Worm (Caenorhabditis elegans) whole organism, young adult: Measurements from ENCODE around the gene ergi-1.

ENCODE experiments used
- B0261.1 ChIP-seq: sonication (generic microtip); optimal IDR thresholded peaks from 2 replicates; lab custom pipeline; 2016; ENCODE audit warnings: mild to moderate bottlenecking, missing genetic modification characterization, moderate library complexity, missing compliant biosample characterization
- B0336.3 ChIP-seq: fragments of 200-800 bp; sonication (Bioruptor generic); IDR thresholded peaks from 2 replicates; pipeline ENCODE4 v1.3.6; 2022; ENCODE audit warnings: missing genetic modification characterization, missing compliant biosample characterization
- C06A6.2 ChIP-seq: fragments of 200-800 bp; sonication (Bioruptor generic); conservative IDR thresholded peaks from 2 replicates; pipeline ENCODE4 v1.3.6; 2022; ENCODE audit warnings: missing genetic modification characterization, missing compliant biosample characterization
- C17E4.6 ChIP-seq: fragments of 200-800 bp; sonication (Bioruptor generic); IDR thresholded peaks from 2 replicates; pipeline ENCODE4 v1.3.6; 2022; ENCODE audit warnings: missing genetic modification reagents, missing genetic modification characterization, missing compliant biosample characterization
- F22D6.2 ChIP-seq: sonication (generic microtip); optimal IDR thresholded peaks from 2 replicates; lab custom pipeline; 2016; ENCODE audit warnings: mild to moderate bottlenecking, missing genetic modification characterization, missing compliant biosample characterization
- F39B2.1 ChIP-seq: fragments of 200-800 bp; sonication (Bioruptor generic); IDR thresholded peaks from 2 replicates; pipeline ENCODE4 v1.3.6; 2022; ENCODE audit warnings: missing genetic modification reagents, missing genetic modification characterization, missing compliant biosample characterization
- T07F8.4 ChIP-seq: sonication (generic microtip); optimal IDR thresholded peaks from 2 replicates; lab custom pipeline; 2016; ENCODE audit warnings: mild to moderate bottlenecking, missing genetic modification characterization, moderate library complexity, missing compliant biosample characterization
- T26A5.8 ChIP-seq: sonication (generic microtip); optimal IDR thresholded peaks from 2 replicates; lab custom pipeline; 2016; ENCODE audit warnings: missing genetic modification characterization, missing compliant biosample characterization
- Y53F4B.3 ChIP-seq: fragments of 200-800 bp; sonication (Bioruptor generic); IDR thresholded peaks from 2 replicates; pipeline ENCODE4 v1.3.6; 2022; ENCODE audit warnings: missing genetic modification reagents, missing genetic modification characterization, missing compliant biosample characterization
- Y79H2A.3 ChIP-seq: fragments of 200-800 bp; sonication (Bioruptor generic); conservative IDR thresholded peaks from 2 replicates; pipeline ENCODE4 v1.3.6; 2022; ENCODE audit warnings: missing genetic modification reagents, missing genetic modification characterization, missing compliant biosample characterization
- ZK185.1 ChIP-seq: sonication (generic microtip); optimal IDR thresholded peaks from 2 replicates; lab custom pipeline; 2016; ENCODE audit warnings: mild to moderate bottlenecking, missing genetic modification characterization, missing compliant biosample characterization; ENCODE audit not compliant: poor library complexity, severe bottlenecking
- akir-1 ChIP-seq: fragments of 200-800 bp; sonication (Bioruptor generic); optimal IDR thresholded peaks from 2 replicates; lab custom pipeline; 2018; ENCODE audit warnings: mild to moderate bottlenecking, missing genetic modification characterization, moderate library complexity, missing compliant biosample characterization
- aptf-2 ChIP-seq: fragments of 200-800 bp; sonication (Bioruptor generic); conservative IDR thresholded peaks from 2 replicates; pipeline ENCODE4 v1.3.6; 2022; ENCODE audit warnings: missing genetic modification reagents, missing genetic modification characterization, missing compliant biosample characterization
- atf-7 ChIP-seq: sonication (generic microtip); optimal IDR thresholded peaks from 2 replicates; lab custom pipeline; 2017; ENCODE audit warnings: mild to moderate bottlenecking, missing genetic modification characterization, missing compliant biosample characterization
- athp-1 ChIP-seq: sonication (generic microtip); optimal IDR thresholded peaks from 2 replicates; lab custom pipeline; 2017; ENCODE audit warnings: mild to moderate bottlenecking, missing genetic modification characterization, missing compliant biosample characterization
- attf-3 ChIP-seq: fragments of 200-800 bp; sonication (Bioruptor generic); conservative IDR thresholded peaks from 2 replicates; pipeline ENCODE4 v1.3.6; 2022; ENCODE audit warnings: missing genetic modification reagents, missing genetic modification characterization, missing compliant biosample characterization
- attf-6 ChIP-seq: fragments of 200-800 bp; sonication (Bioruptor generic); IDR thresholded peaks from 2 replicates; pipeline ENCODE4 v1.3.6; 2022; ENCODE audit warnings: missing genetic modification reagents, missing genetic modification characterization, missing compliant biosample characterization
- ceh-100 ChIP-seq: fragments of 200-800 bp; sonication (Bioruptor generic); IDR thresholded peaks from 2 replicates; pipeline ENCODE4 v1.3.6; 2022; ENCODE audit warnings: missing genetic modification reagents, missing genetic modification characterization, missing compliant biosample characterization
- ceh-91 ChIP-seq: fragments of 200-800 bp; sonication (Bioruptor generic); IDR thresholded peaks from 2 replicates; pipeline ENCODE4 v1.3.6; 2022; ENCODE audit warnings: missing genetic modification reagents, missing genetic modification characterization, missing compliant biosample characterization
- egl-18 ChIP-seq: fragments of 200-800 bp; sonication (Bioruptor generic); IDR thresholded peaks from 2 replicates; pipeline ENCODE4 v1.3.6; 2022; ENCODE audit warnings: missing genetic modification reagents, missing genetic modification characterization, missing compliant biosample characterization
- egl-44 ChIP-seq: fragments of 200-800 bp; sonication (Bioruptor generic); IDR thresholded peaks from 2 replicates; pipeline ENCODE4 v1.3.6; 2022; ENCODE audit warnings: missing genetic modification reagents, missing genetic modification characterization, missing compliant biosample characterization
- hlh-26 ChIP-seq: fragments of 200-800 bp; sonication (Bioruptor generic); conservative IDR thresholded peaks from 2 replicates; pipeline ENCODE4 v1.3.6; 2022; ENCODE audit warnings: missing genetic modification reagents, missing genetic modification characterization, missing compliant biosample characterization
- let-526 ChIP-seq: fragments of 200-800 bp; sonication (Bioruptor generic); IDR thresholded peaks from 2 replicates; pipeline ENCODE4 v1.3.6; 2022; ENCODE audit warnings: missing genetic modification reagents, missing genetic modification characterization, missing compliant biosample characterization
- lin-40 ChIP-seq: sonication (generic microtip); optimal IDR thresholded peaks from 2 replicates; lab custom pipeline; 2016; ENCODE audit warnings: missing genetic modification characterization, mild to moderate bottlenecking, missing compliant biosample characterization, missing genotype, missing genetic modification reagents
- lin-54 ChIP-seq: fragments of 200-800 bp; sonication (Bioruptor generic); optimal IDR thresholded peaks from 2 replicates; lab custom pipeline; 2018; ENCODE audit warnings: mild to moderate bottlenecking, missing genetic modification characterization, missing compliant biosample characterization
- madf-6 ChIP-seq: fragments of 200-800 bp; sonication (Bioruptor generic); IDR thresholded peaks from 2 replicates; pipeline ENCODE4 v1.3.6; 2022; ENCODE audit warnings: missing genetic modification reagents, missing genetic modification characterization, missing compliant biosample characterization
- mes-4 ChIP-seq: sonication (generic microtip); optimal IDR thresholded peaks from 2 replicates; lab custom pipeline; 2016; ENCODE audit warnings: missing genotype, missing genetic modification characterization, missing compliant biosample characterization
- mxl-1 ChIP-seq: sonication (generic microtip); optimal IDR thresholded peaks from 2 replicates; lab custom pipeline; 2016; ENCODE audit warnings: missing genetic modification characterization, missing compliant biosample characterization
- nfyb-1 ChIP-seq: fragments of 200-800 bp; sonication (Bioruptor generic); IDR thresholded peaks from 2 replicates; pipeline ENCODE4 v1.3.6; 2022; ENCODE audit warnings: missing genetic modification reagents, missing genetic modification characterization, missing compliant biosample characterization
- pbrm-1 ChIP-seq: fragments of 200-800 bp; sonication (Bioruptor generic); IDR thresholded peaks from 2 replicates; pipeline ENCODE4 v1.3.6; 2022; ENCODE audit warnings: missing genetic modification reagents, missing genetic modification characterization, missing compliant biosample characterization
- rec-8 ChIP-seq, 2 experiments: sonication (generic microtip); optimal IDR thresholded peaks; 2 replicates each; lab custom pipeline; 2016; ENCODE audit warnings: mild to moderate bottlenecking in 2 of 2, missing genetic modification characterization in 2 of 2, missing genetic modification reagents in 2 of 2, missing genotype in 2 of 2, missing biosample characterization in 1 of 2, missing compliant biosample characterization in 1 of 2, moderate library complexity in 1 of 2
- repo-1 ChIP-seq: sonication (generic microtip); optimal IDR thresholded peaks from 2 replicates; lab custom pipeline; 2017; ENCODE audit warnings: mild to moderate bottlenecking, missing genetic modification characterization, missing compliant biosample characterization
- snpc-1.1 ChIP-seq: sonication (generic microtip); optimal IDR thresholded peaks from 2 replicates; lab custom pipeline; 2017; ENCODE audit warnings: missing genetic modification characterization, mild to moderate bottlenecking, missing compliant biosample characterization, antibody characterized with exemption, moderate library complexity, missing genotype, missing genetic modification reagents; ENCODE audit not compliant: insufficient read depth
- snpc-4 ChIP-seq, 5 experiments: fragments of 150-350 bp in 1 of 5; sonication (generic microtip) in 4 of 5; optimal IDR thresholded peaks; 2 replicates each; lab custom pipeline; 2014 to 2018; ENCODE audit warnings: missing genetic modification characterization in 5 of 5, missing biosample characterization in 3 of 5, antibody characterized with exemption in 2 of 5, mild to moderate bottlenecking in 2 of 5, missing compliant biosample characterization in 2 of 5, missing genotype in 2 of 5, moderate library complexity in 2 of 5, missing genetic modification reagents in 1 of 5
- tlf-1 ChIP-seq: fragments of 200-800 bp; sonication (Bioruptor generic); optimal IDR thresholded peaks from 2 replicates; lab custom pipeline; 2018; ENCODE audit warnings: mild to moderate bottlenecking, missing genetic modification characterization, missing compliant biosample characterization
- unc-62 ChIP-seq: fragments of 150-350 bp; optimal IDR thresholded peaks from 2 replicates; lab custom pipeline; 2014; ENCODE audit warnings: missing biosample characterization, missing genetic modification reagents, missing genetic modification characterization
- ztf-18 ChIP-seq: sonication (generic microtip); optimal IDR thresholded peaks from 2 replicates; lab custom pipeline; 2016; ENCODE audit warnings: missing genotype, mild to moderate bottlenecking, missing genetic modification characterization, missing compliant biosample characterization
- ztf-26 ChIP-seq: sonication (generic microtip); optimal IDR thresholded peaks from 2 replicates; lab custom pipeline; 2017; ENCODE audit warnings: missing genetic modification characterization, missing compliant biosample characterization
- ztf-3 ChIP-seq: fragments of 200-800 bp; sonication (Bioruptor generic); optimal IDR thresholded peaks from 2 replicates; lab custom pipeline; 2018; ENCODE audit warnings: mild to moderate bottlenecking, missing genetic modification characterization, missing compliant biosample characterization

Gene ergi-1

ce11 chrX:2047208-2047946 is 12.3 kb upstream of the ergi-1 start:
- TF ChIP-seq ZK185.1 (tag; lab: Kevin White, UChicago) (no peak), atf-7 (tag; lab: Kevin White, UChicago) (no peak), T07F8.4 (tag; lab: Kevin White, UChicago) (no peak), egl-44 (GFP tag; lab: Robert Waterston, UW) (no peak), Y53F4B.3 (GFP tag; lab: Robert Waterston, UW) (no peak), ztf-18 (tag; lab: Kevin White, UChicago) (no peak), attf-6 (GFP tag; lab: Robert Waterston, UW) (no peak), mxl-1 (tag; lab: Kevin White, UChicago) (no peak), aptf-2 (GFP tag; lab: Robert Waterston, UW) (no peak), lin-54 (GFP tag; lab: Kevin White, UChicago) (no peak), B0336.3 (no peak), hlh-26 (GFP tag; lab: Robert Waterston, UW) (no peak)

- TF ChIP-seq C17E4.6 (no peak), egl-44 (GFP tag; lab: Robert Waterston, UW) (peak; percentile 49; the same call in 1 of the 2 replicates), akir-1 (GFP tag; lab: Kevin White, UChicago) (no peak), nfyb-1 (0 out of 2 replicates have a peak, but pooled peaks have one; percentile 37), unc-62 (GFP tag; lab: Kevin White, UChicago) (peak; percentile 79)
Observed at ce11 chrX:2046124-2046722, 11.2 kb upstream of the ergi-1 start, which contains the start of gene igcm-4. Gene igcm-4 (minus strand): TSS chrX:2046360.

- TF ChIP-seq ceh-100 (no peak), pbrm-1 (no peak), let-526 (GFP tag; lab: Robert Waterston, UW) (no peak), madf-6 (no peak), snpc-4 (GFP tag; optimal IDR thresholded peaks at IDR 0.05; lab: Kevin White, UChicago) (no peak), snpc-4 (tag; optimal IDR thresholded peaks at IDR 0.05; lab: Kevin White, UChicago) (no peak), attf-3 (GFP tag; lab: Robert Waterston, UW) (no peak), hlh-26 (GFP tag; lab: Robert Waterston, UW) (no peak), B0261.1 (tag; lab: Kevin White, UChicago) (no peak), snpc-1.1 (tag; lab: Kevin White, UChicago) (no peak)
Observed at ce11 chrX:2045603-2046002, 10.5 kb upstream of the ergi-1 start.

- no peak for TF ChIP-seq lin-40 (tag; lab: Kevin White, UChicago)
- no peak for TF ChIP-seq C06A6.2 (GFP tag; lab: Robert Waterston, UW)
- no peak for TF ChIP-seq athp-1 (tag; lab: Kevin White, UChicago)
- no peak for TF ChIP-seq Y79H2A.3 (GFP tag; lab: Robert Waterston, UW)
- TF ChIP-seq T26A5.8: no peak
- no peak for TF ChIP-seq egl-18 (GFP tag; lab: Robert Waterston, UW)
- no peak for TF ChIP-seq rec-8 (tag; optimal IDR thresholded peaks at IDR 0.05; lab: Kevin White, UChicago)
- no peak for TF ChIP-seq repo-1 (tag; lab: Kevin White, UChicago)
- TF ChIP-seq hlh-26 (GFP tag; lab: Robert Waterston, UW): no peak
- no peak for TF ChIP-seq ztf-3 (GFP tag; lab: Kevin White, UChicago)
- no peak for TF ChIP-seq ztf-26 (tag; lab: Kevin White, UChicago)
- TF ChIP-seq F39B2.1 (GFP tag; lab: Robert Waterston, UW): no peak
- no peak for TF ChIP-seq F22D6.2 (tag; lab: Kevin White, UChicago)
- no peak for TF ChIP-seq mes-4 (tag; lab: Kevin White, UChicago)
- TF ChIP-seq ceh-100: no peak
- no peak for TF ChIP-seq tlf-1 (GFP tag; lab: Kevin White, UChicago)
- no peak for TF ChIP-seq ceh-91 (GFP tag; lab: Robert Waterston, UW)
- TF ChIP-seq atf-7 (tag; lab: Kevin White, UChicago): no peak
Observed at ce11 chrX:2044541-2045168, 9.6 kb upstream of the ergi-1 start.
